Worm (Caenorhabditis elegans): ENCODE data around the gene F07F6.4.

The F07F6.4 gene

DNA sequence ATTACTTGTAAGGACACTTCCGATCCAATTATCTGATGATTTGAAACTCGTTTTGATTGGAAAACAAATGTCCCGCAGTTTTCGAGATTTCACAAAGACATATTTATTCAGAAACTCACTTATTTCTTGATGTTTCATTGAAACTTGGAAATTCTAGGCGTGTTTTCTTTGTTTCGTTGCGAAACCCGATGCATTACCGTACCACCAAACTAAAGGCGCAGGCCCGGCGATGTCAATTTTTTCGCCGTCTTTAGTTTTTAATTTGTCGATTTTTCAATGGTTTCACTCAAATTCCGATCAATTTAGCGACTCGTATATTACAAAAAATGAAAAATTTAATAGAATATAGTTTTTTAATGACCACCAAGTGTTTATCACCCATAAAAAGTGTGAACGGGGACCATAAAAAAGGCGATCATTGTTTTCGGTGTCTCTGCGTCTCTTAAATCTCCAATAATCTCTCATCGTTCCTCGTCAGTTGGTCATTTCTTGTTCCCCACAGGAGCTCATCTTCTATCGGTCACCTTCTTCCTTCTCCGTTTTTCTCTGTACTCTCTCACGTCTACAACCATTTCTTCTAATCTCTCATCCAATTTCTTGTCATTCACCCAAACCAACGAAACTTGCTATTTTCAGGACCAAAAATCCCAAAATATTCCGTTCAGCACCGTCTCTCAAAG, 36.5 kb upstream of the F07F6.4 start, which contains the start of gene clr-1:
TSS of gene clr-1 (plus strand) at position 630 of the 680 bp plus-strand sequence.
- TF ChIP-seq fax-1 (tag; optimal IDR thresholded peaks at IDR 0.05): no peak
- TF ChIP-seq unc-55 (GFP tag; optimal IDR thresholded peaks at IDR 0.05): peak; percentile 48

DNA sequence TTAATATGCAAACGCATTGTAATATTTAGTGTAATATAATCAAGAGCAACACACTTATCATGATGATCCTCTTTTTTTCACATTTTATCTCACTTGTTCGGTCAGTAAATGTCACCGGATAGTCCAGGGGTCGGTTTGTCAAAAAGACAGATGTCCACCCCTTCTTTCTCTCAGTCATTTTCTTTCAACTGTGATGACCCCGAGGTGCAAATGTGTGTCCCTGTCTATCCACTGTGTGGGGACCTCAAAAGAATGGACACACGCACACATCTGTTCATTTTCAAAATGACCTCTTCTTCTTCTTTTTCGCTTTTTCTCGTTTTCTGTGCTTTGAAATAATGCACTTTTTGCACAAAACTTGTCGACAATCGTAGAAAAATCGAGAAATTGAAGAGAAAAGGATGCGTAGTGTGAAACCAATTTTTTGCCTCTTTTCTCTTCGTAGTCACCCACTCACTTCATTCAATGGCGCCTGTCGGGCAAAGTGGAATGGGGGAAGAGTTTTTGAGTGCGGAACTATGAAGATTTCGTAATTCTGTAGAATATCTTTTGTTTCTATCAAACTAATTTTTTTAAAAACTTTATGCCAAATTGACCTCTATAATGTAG, 34.4 kb upstream of the F07F6.4 start:
- TF ChIP-seq dve-1 (tag; optimal IDR thresholded peaks at IDR 0.05) (no peak), unc-55 (GFP tag; optimal IDR thresholded peaks at IDR 0.05) (peak; percentile 34)

DNA sequence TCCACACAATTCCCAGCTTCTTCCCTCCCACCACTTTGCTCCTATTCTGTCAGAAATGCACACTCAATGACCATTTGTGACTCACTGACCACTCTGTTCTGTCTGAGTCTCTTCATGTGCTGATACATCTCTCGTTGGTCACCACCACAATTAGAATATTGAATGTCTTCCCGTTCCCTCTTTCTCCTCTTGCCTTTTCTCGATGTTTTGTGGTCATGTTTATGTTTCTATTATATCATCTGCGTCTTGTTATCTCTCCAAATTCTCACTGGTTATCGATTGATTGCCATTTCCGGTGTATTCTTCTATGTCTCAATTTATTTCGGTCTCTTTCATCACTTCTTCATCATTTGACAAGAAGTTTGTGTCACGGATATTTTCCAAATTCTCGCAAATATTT, 31.5 kb upstream of the F07F6.4 start:
- TF ChIP-seq F13H6.1 (tag; optimal IDR thresholded peaks at IDR 0.05) (no peak), fax-1 (tag; optimal IDR thresholded peaks at IDR 0.05) (no peak), nfya-1 (tag; optimal IDR thresholded peaks at IDR 0.05) (no peak), nhr-11 (tag; optimal IDR thresholded peaks at IDR 0.05) (no peak), tbx-2 (tag; optimal IDR thresholded peaks at IDR 0.05) (peak; percentile 19), sdc-2 (tag; optimal IDR thresholded peaks at IDR 0.05) (no peak), pat-9 (tag; optimal IDR thresholded peaks at IDR 0.05) (no peak), lin-11 (tag; optimal IDR thresholded peaks at IDR 0.05) (no peak), ceh-30 (tag; optimal IDR thresholded peaks at IDR 0.05) (no peak), hlh-30 (tag; optimal IDR thresholded peaks at IDR 0.05; ENCODE audit: insufficient read depth) (peak; percentile 7), elt-2 (tag; optimal IDR thresholded peaks at IDR 0.05) (peak; percentile 34), unc-55 (GFP tag; optimal IDR thresholded peaks at IDR 0.05) (peak; percentile 37), ceh-24 (tag; optimal IDR thresholded peaks at IDR 0.05) (no peak), ama-1 (optimal IDR thresholded peaks at IDR 0.05) (no peak), pax-1 (tag; optimal IDR thresholded peaks at IDR 0.05) (no peak), fkh-10 (GFP tag; optimal IDR thresholded peaks at IDR 0.05) (no peak), eyg-1 (tag; optimal IDR thresholded peaks at IDR 0.05) (no peak), ceh-48 (tag; optimal IDR thresholded peaks at IDR 0.05) (no peak), ttx-3 (tag; optimal IDR thresholded peaks at IDR 0.05) (no peak), pha-4 (tag; optimal IDR thresholded peaks at IDR 0.05) (no peak), ceh-34 (tag; optimal IDR thresholded peaks at IDR 0.05) (peak; percentile 30), ceh-6 (GFP tag; optimal IDR thresholded peaks at IDR 0.05) (no peak), rnt-1 (tag; optimal IDR thresholded peaks at IDR 0.05) (peak; percentile 9), madf-2 (tag; optimal IDR thresholded peaks at IDR 0.05) (no peak), sox-2 (GFP tag; IDR thresholded peaks at IDR 0.05) (no peak), npax-4 (tag; optimal IDR thresholded peaks at IDR 0.05) (no peak), syd-9 (tag; optimal IDR thresholded peaks at IDR 0.05) (no peak), K02D7.2 (tag; optimal IDR thresholded peaks at IDR 0.05) (no peak), tbx-7 (tag; optimal IDR thresholded peaks at IDR 0.05) (no peak), C38D4.7 (GFP tag; optimal IDR thresholded peaks at IDR 0.05) (no peak), zip-5 (tag; optimal IDR thresholded peaks at IDR 0.05) (no peak), hlh-8 (tag; optimal IDR thresholded peaks at IDR 0.05) (no peak), odd-2 (tag; optimal IDR thresholded peaks at IDR 0.05) (no peak), fkh-6 (tag; optimal IDR thresholded peaks at IDR 0.05) (no peak), dve-1 (tag; optimal IDR thresholded peaks at IDR 0.05) (no peak), ref-2 (tag; optimal IDR thresholded peaks at IDR 0.05) (no peak), mec-3 (tag; optimal IDR thresholded peaks at IDR 0.05; ENCODE audit: borderline replicate concordance) (no peak), gmeb-2 (tag; optimal IDR thresholded peaks at IDR 0.05) (no peak), pha-2 (tag; optimal IDR thresholded peaks at IDR 0.05) (no peak), dmd-4 (tag; optimal IDR thresholded peaks at IDR 0.05; ENCODE audit: borderline replicate concordance) (no peak), pag-3 (tag; optimal IDR thresholded peaks at IDR 0.05; ENCODE audit: borderline replicate concordance) (no peak), ceh-22 (tag; optimal IDR thresholded peaks at IDR 0.05) (no peak), sox-4 (tag; optimal IDR thresholded peaks at IDR 0.05) (no peak), ceh-45 (GFP tag; IDR thresholded peaks at IDR 0.05) (no peak), T23F11.4 (GFP tag; optimal IDR thresholded peaks at IDR 0.05) (no peak), hlh-6 (tag; optimal IDR thresholded peaks at IDR 0.05) (no peak), ets-4 (tag; optimal IDR thresholded peaks at IDR 0.05) (no peak)

Data from whole organism, late embryonic.